Worm (Caenorhabditis elegans) whole organism, mixed stage, embryonic: ENCODE data around the gene sru-45.

ENCODE experiments used
- blmp-1 ChIP-seq: fragments of 150-350 bp; optimal IDR thresholded peaks from 2 replicates; lab custom pipeline; 2014; ENCODE audit warnings: missing biosample characterization, missing genetic modification characterization
- lin-13 ChIP-seq: fragments of 150-350 bp; optimal IDR thresholded peaks from 2 replicates; lab custom pipeline; 2014; ENCODE audit warnings: missing biosample characterization, missing genetic modification characterization
- mep-1 ChIP-seq: fragments of 150-350 bp; optimal IDR thresholded peaks from 2 replicates; lab custom pipeline; 2017; ENCODE audit warnings: missing biosample characterization, missing genetic modification reagents, missing genetic modification characterization, inconsistent platforms
- nhr-12 ChIP-seq: fragments of 150-350 bp; optimal IDR thresholded peaks from 2 replicates; lab custom pipeline; 2014; ENCODE audit warnings: missing biosample characterization, missing genetic modification characterization
- nhr-2 ChIP-seq: fragments of 150-350 bp; optimal IDR thresholded peaks from 2 replicates; lab custom pipeline; 2014; ENCODE audit warnings: missing biosample characterization, missing genetic modification characterization
- nhr-237 ChIP-seq: fragments of 150-350 bp; optimal IDR thresholded peaks from 2 replicates; lab custom pipeline; 2014; ENCODE audit warnings: missing biosample characterization, missing genetic modification characterization
- pha-4 ChIP-seq: fragments of 150-350 bp; optimal IDR thresholded peaks from 2 replicates; lab custom pipeline; 2018; ENCODE audit warnings: missing biosample characterization, missing genetic modification reagents, missing genetic modification characterization
- unc-62 ChIP-seq: fragments of 150-350 bp; optimal IDR thresholded peaks from 2 replicates; lab custom pipeline; 2014; ENCODE audit warnings: missing biosample characterization, missing genetic modification reagents, missing genetic modification characterization
- zip-8 ChIP-seq: fragments of 150-350 bp; optimal IDR thresholded peaks from 2 replicates; lab custom pipeline; 2014; ENCODE audit warnings: missing biosample characterization, missing genetic modification characterization

ce11 chrV:16535172-16535571 lies 30.6 kb upstream of the sru-45 start, which contains the start of gene Y32B12B.8:
- TF ChIP-seq lin-13 (tag; lab: Kevin White, UChicago): no peak
- no peak for TF ChIP-seq blmp-1 (tag; lab: Kevin White, UChicago)
- no peak for TF ChIP-seq mep-1 (tag; lab: Kevin White, UChicago)
- TF ChIP-seq pha-4: no peak
- no peak for TF ChIP-seq unc-62 (GFP tag; lab: Kevin White, UChicago)
- TF ChIP-seq nhr-237 (tag; lab: Kevin White, UChicago): no peak
- TF ChIP-seq nhr-12 (tag; lab: Kevin White, UChicago): no peak
- no peak for TF ChIP-seq zip-8
- TF ChIP-seq nhr-2 (tag; lab: Kevin White, UChicago): no peak
